Worm (Caenorhabditis elegans): ENCODE measurements around the gene spl-1.

The spl-1 gene

ce11 chrIV:373963-374362 is 9.0 kb downstream of the spl-1 start:
- TF ChIP-seq fkh-8 (tag; optimal IDR thresholded peaks at IDR 0.05) (no peak), nhr-19 (GFP tag; conservative IDR thresholded peaks at IDR 0.05) (no peak)

- no peak for TF ChIP-seq nhr-77 (tag; optimal IDR thresholded peaks at IDR 0.05)
- TF ChIP-seq ztf-11 (tag; optimal IDR thresholded peaks at IDR 0.05), result no peak
- TF ChIP-seq unc-30 (tag; optimal IDR thresholded peaks at IDR 0.05), result no peak
- TF ChIP-seq nhr-90 (tag; optimal IDR thresholded peaks at IDR 0.05; ENCODE audit: poor library complexity), result no peak
- TF ChIP-seq fkh-4 (tag; optimal IDR thresholded peaks at IDR 0.05; ENCODE audit: borderline replicate concordance), result no peak
- no peak for TF ChIP-seq ceh-8 (GFP tag; optimal IDR thresholded peaks at IDR 0.05)
- TF ChIP-seq alr-1 (tag; optimal IDR thresholded peaks at IDR 0.05; ENCODE audit: borderline replicate concordance), result no peak
- TF ChIP-seq nhr-28 (tag; optimal IDR thresholded peaks at IDR 0.05), result no peak
- TF ChIP-seq efl-1 (optimal IDR thresholded peaks at IDR 0.05), result peak; percentile 45 to 48
- TF ChIP-seq efl-1 (GFP tag; optimal IDR thresholded peaks at IDR 0.05 in 1 of 2), result peak in 1 of 2 experiments; percentile 12
- TF ChIP-seq unc-86 (tag; optimal IDR thresholded peaks at IDR 0.05), result peak; percentile 17
- no peak for TF ChIP-seq C34B4.2 (tag; optimal IDR thresholded peaks at IDR 0.05)
- no peak for TF ChIP-seq nhr-76 (tag; optimal IDR thresholded peaks at IDR 0.05)
- no peak for TF ChIP-seq zip-4 (GFP tag; optimal IDR thresholded peaks at IDR 0.05)
- no peak for TF ChIP-seq jun-1 (tag; optimal IDR thresholded peaks at IDR 0.05)
- peak; percentile 26 for TF ChIP-seq isw-1 (GFP tag; IDR thresholded peaks at IDR 0.05)
- no peak for TF ChIP-seq F16B12.6 (tag; optimal IDR thresholded peaks at IDR 0.05)
- no peak for TF ChIP-seq dsc-1 (tag; optimal IDR thresholded peaks at IDR 0.05)
- TF ChIP-seq mab-9 (GFP tag; IDR thresholded peaks at IDR 0.05), result no peak
- no peak for TF ChIP-seq mdl-1 (tag; optimal IDR thresholded peaks at IDR 0.05)
- TF ChIP-seq rnt-1 (tag; optimal IDR thresholded peaks at IDR 0.05), result no peak
- TF ChIP-seq sptf-1 (tag; optimal IDR thresholded peaks at IDR 0.05), result no peak
- TF ChIP-seq pag-3 (tag; optimal IDR thresholded peaks at IDR 0.05; ENCODE audit: borderline replicate concordance, insufficient read depth), result no peak
- no peak for TF ChIP-seq elt-3 (tag; optimal IDR thresholded peaks at IDR 0.05)
- no peak for TF ChIP-seq nhr-12 (tag; optimal IDR thresholded peaks at IDR 0.05)
- TF ChIP-seq grh-1 (GFP tag; IDR thresholded peaks at IDR 0.05), result no peak
- peak in 1 of 2 experiments; percentile 9 for TF ChIP-seq lsy-2 (tag; optimal IDR thresholded peaks at IDR 0.05)
- no peak for TF ChIP-seq lin-35 (GFP tag; optimal IDR thresholded peaks at IDR 0.05)
- peak; percentile 21 to 68 (median 24) for TF ChIP-seq ceh-82 (tag; optimal IDR thresholded peaks at IDR 0.05)
- TF ChIP-seq C04F5.9 (tag; optimal IDR thresholded peaks at IDR 0.05), result no peak
- no peak for TF ChIP-seq elt-2 (tag; optimal IDR thresholded peaks at IDR 0.05)
- no peak for TF ChIP-seq nhr-71 (tag; optimal IDR thresholded peaks at IDR 0.05)
- TF ChIP-seq ztf-4 (tag; optimal IDR thresholded peaks at IDR 0.05), result no peak
- peak; percentile 5 for TF ChIP-seq snu-23 (GFP tag; optimal IDR thresholded peaks at IDR 0.05)
- no peak for TF ChIP-seq nhr-19 (GFP tag; conservative IDR thresholded peaks at IDR 0.05)
- no peak for TF ChIP-seq pax-3 (tag; optimal IDR thresholded peaks at IDR 0.05)
- no peak for TF ChIP-seq aly-2 (tag; optimal IDR thresholded peaks at IDR 0.05)
- TF ChIP-seq fkh-10 (GFP tag; optimal IDR thresholded peaks at IDR 0.05), result no peak
- TF ChIP-seq hlh-17 (GFP tag; optimal IDR thresholded peaks at IDR 0.05; ENCODE audit: borderline replicate concordance), result no peak
- no peak for TF ChIP-seq snpc-4 (tag; optimal IDR thresholded peaks at IDR 0.05)
- no peak for TF ChIP-seq mep-1 (tag; optimal IDR thresholded peaks at IDR 0.05)
- no peak for TF ChIP-seq egl-27 (tag; optimal IDR thresholded peaks at IDR 0.05)
- no peak for TF ChIP-seq zag-1 (tag; optimal IDR thresholded peaks at IDR 0.05)
- no peak for TF ChIP-seq sup-37 (GFP tag; optimal IDR thresholded peaks at IDR 0.05)
- no peak for TF ChIP-seq blmp-1 (tag; optimal IDR thresholded peaks at IDR 0.05)
- peak; percentile 14 for TF ChIP-seq nhr-47 (tag; optimal IDR thresholded peaks at IDR 0.05)
- no peak for TF ChIP-seq ceh-88 (GFP tag; IDR thresholded peaks at IDR 0.05)
- TF ChIP-seq aha-1 (tag; optimal IDR thresholded peaks at IDR 0.05), result no peak
- TF ChIP-seq nhr-84 (tag; optimal IDR thresholded peaks at IDR 0.05), result no peak
These were observed 10.7 kb downstream of the spl-1 start for ce11 chrIV:372146-372789.

Measured in whole organism, L1 larva.